Fruit fly (Drosophila melanogaster) whole organism, embryonic: ENCODE measurements around the gene CG10747.

Source experiments
- Ada2b ChIP-seq: fragments of 200-800 bp; sonication (Bioruptor generic); IDR thresholded peaks from 2 replicates; pipeline ENCODE4 v1.3.6; 2022; ENCODE audit warnings: missing biosample characterization, missing genetic modification characterization
- Adf1 ChIP-seq: fragments of 200-800 bp; sonication (Bioruptor generic); IDR thresholded peaks from 2 replicates; pipeline ENCODE4 v1.3.6; 2022; ENCODE audit warnings: missing biosample characterization, missing genetic modification characterization
- Blimp-1 ChIP-seq: fragments of 200-800 bp; sonication (Bioruptor generic); optimal IDR thresholded peaks from 3 replicates; lab custom pipeline; 2018; ENCODE audit warnings: missing biosample characterization, missing genetic modification characterization, mild to moderate bottlenecking, moderate library complexity, missing genetic modification reagents
- CG1024 ChIP-seq: fragments of 200-800 bp; sonication (Bioruptor generic); IDR thresholded peaks from 2 replicates; pipeline ENCODE4 v1.3.6; 2022; ENCODE audit warnings: missing biosample characterization, missing genetic modification characterization
- CG10321 ChIP-seq: fragments of 200-800 bp; sonication (Bioruptor generic); IDR thresholded peaks from 2 replicates; pipeline ENCODE4 v1.3.6; 2022; ENCODE audit warnings: missing biosample characterization, missing genetic modification characterization
- CG12299 ChIP-seq: fragments of 200-800 bp; sonication (Bioruptor generic); optimal IDR thresholded peaks from 2 replicates; lab custom pipeline; 2018; ENCODE audit warnings: missing biosample characterization, mild to moderate bottlenecking, missing genetic modification characterization
- CG13424 ChIP-seq: fragments of 200-800 bp; sonication (Bioruptor generic); optimal IDR thresholded peaks from 2 replicates; lab custom pipeline; 2019; ENCODE audit warnings: missing biosample characterization, mild to moderate bottlenecking, missing genetic modification characterization, moderate library complexity
- CG13624 ChIP-seq: fragments of 200-800 bp; sonication (Bioruptor generic); optimal IDR thresholded peaks from 2 replicates; lab custom pipeline; 2016; ENCODE audit warnings: missing biosample characterization, missing genetic modification characterization
- CG15269 ChIP-seq: fragments of 200-800 bp; sonication (Bioruptor generic); optimal IDR thresholded peaks from 2 replicates; lab custom pipeline; 2018; ENCODE audit warnings: missing biosample characterization, mild to moderate bottlenecking, missing genetic modification characterization, moderate library complexity
- CG15696 ChIP-seq: fragments of 200-800 bp; sonication (Bioruptor generic); optimal IDR thresholded peaks from 2 replicates; lab custom pipeline; 2019; ENCODE audit warnings: missing biosample characterization, mild to moderate bottlenecking, missing genetic modification characterization, moderate library complexity
- CG1647 ChIP-seq: fragments of 200-800 bp; sonication (Bioruptor generic); optimal IDR thresholded peaks from 3 replicates; lab custom pipeline; 2016; ENCODE audit warnings: missing biosample characterization, missing genetic modification characterization
- CG16863 ChIP-seq: fragments of 200-800 bp; sonication (Bioruptor generic); optimal IDR thresholded peaks from 3 replicates; lab custom pipeline; 2016; ENCODE audit warnings: missing biosample characterization, missing genetic modification characterization
- CG17328 ChIP-seq: fragments of 200-800 bp; sonication (Bioruptor generic); IDR thresholded peaks from 2 replicates; pipeline ENCODE4 v1.3.6; 2022; ENCODE audit warnings: missing biosample characterization, missing genetic modification characterization
- CG18764 ChIP-seq: fragments of 200-800 bp; sonication (Bioruptor generic); optimal IDR thresholded peaks from 3 replicates; lab custom pipeline; 2016; ENCODE audit warnings: missing biosample characterization, missing genetic modification characterization
- CG2116 ChIP-seq: fragments of 200-800 bp; sonication (Bioruptor generic); optimal IDR thresholded peaks from 3 replicates; lab custom pipeline; 2018; ENCODE audit warnings: missing biosample characterization, mild to moderate bottlenecking, missing genetic modification characterization
- CG2120 ChIP-seq: fragments of 200-800 bp; sonication (Bioruptor generic); optimal IDR thresholded peaks from 3 replicates; lab custom pipeline; 2016; ENCODE audit warnings: missing biosample characterization, missing genetic modification characterization
- CG31388 ChIP-seq: fragments of 200-800 bp; sonication (Bioruptor generic); optimal IDR thresholded peaks from 2 replicates; lab custom pipeline; 2016; ENCODE audit warnings: missing biosample characterization, missing genetic modification characterization
- CG3281 ChIP-seq: fragments of 200-800 bp; sonication (Bioruptor generic); optimal IDR thresholded peaks from 3 replicates; lab custom pipeline; 2017; ENCODE audit warnings: missing biosample characterization, mild to moderate bottlenecking, missing genetic modification characterization
- CG34224 ChIP-seq: fragments of 200-800 bp; sonication (Bioruptor generic); IDR thresholded peaks from 3 replicates; pipeline ENCODE4 v1.3.6; 2022; ENCODE audit warnings: missing biosample characterization, missing genetic modification characterization; ENCODE audit not compliant: partially characterized antibody
- CG4730 ChIP-seq: fragments of 200-800 bp; sonication (Bioruptor generic); IDR thresholded peaks from 2 replicates; pipeline ENCODE4 v1.3.6; 2022; ENCODE audit warnings: missing biosample characterization, missing genetic modification characterization
- CG6272 ChIP-seq: fragments of 200-800 bp; sonication (Bioruptor generic); IDR thresholded peaks from 2 replicates; pipeline ENCODE4 v1.3.6; 2022; ENCODE audit warnings: missing biosample characterization, missing genetic modification characterization
- CG6765 ChIP-seq: fragments of 200-800 bp; sonication (Bioruptor generic); optimal IDR thresholded peaks from 3 replicates; lab custom pipeline; 2017; ENCODE audit warnings: missing biosample characterization, mild to moderate bottlenecking, missing genetic modification characterization
- CG9215 ChIP-seq: fragments of 200-800 bp; sonication (Bioruptor generic); IDR thresholded peaks from 2 replicates; pipeline ENCODE4 v1.3.6; 2022; ENCODE audit warnings: missing biosample characterization, missing genetic modification characterization
- CG9727 ChIP-seq: fragments of 200-800 bp; sonication (Bioruptor generic); optimal IDR thresholded peaks from 3 replicates; lab custom pipeline; 2017; ENCODE audit warnings: missing biosample characterization, mild to moderate bottlenecking, missing genetic modification characterization
- CHES-1-like ChIP-seq: fragments of 200-800 bp; sonication (Bioruptor generic); optimal IDR thresholded peaks from 2 replicates; lab custom pipeline; 2016; ENCODE audit warnings: missing biosample characterization, missing genetic modification characterization
- Dp ChIP-seq: fragments of 200-800 bp; sonication (Bioruptor generic); optimal IDR thresholded peaks from 2 replicates; lab custom pipeline; 2018; ENCODE audit warnings: missing biosample characterization, mild to moderate bottlenecking, missing genetic modification characterization, moderate library complexity
- Elba2 ChIP-seq: fragments of 200-800 bp; sonication (Bioruptor generic); optimal IDR thresholded peaks from 3 replicates; lab custom pipeline; 2016; ENCODE audit warnings: missing biosample characterization, missing genetic modification characterization
- H15 ChIP-seq: fragments of 200-800 bp; sonication (Bioruptor generic); IDR thresholded peaks from 3 replicates; pipeline ENCODE4 v1.3.6; 2022; ENCODE audit warnings: missing biosample characterization, missing genetic modification characterization
- HLHmδ ChIP-seq: fragments of 200-800 bp; sonication (Bioruptor generic); optimal IDR thresholded peaks from 2 replicates; lab custom pipeline; 2018; ENCODE audit warnings: missing biosample characterization, mild to moderate bottlenecking, missing genetic modification characterization, moderate library complexity
- Jarid2 ChIP-seq: fragments of 200-800 bp; sonication (Bioruptor generic); optimal IDR thresholded peaks from 3 replicates; lab custom pipeline; 2017; ENCODE audit warnings: mild to moderate bottlenecking, missing biosample characterization, missing genetic modification reagents, missing genetic modification characterization
- NK7.1 ChIP-seq: fragments of 200-800 bp; sonication (Bioruptor generic); optimal IDR thresholded peaks from 3 replicates; lab custom pipeline; 2016; ENCODE audit warnings: missing biosample characterization, missing genetic modification characterization
- Nf-YA ChIP-seq: fragments of 200-800 bp; sonication (Bioruptor generic); IDR thresholded peaks from 2 replicates; pipeline ENCODE4 v1.3.6; 2022; ENCODE audit warnings: missing biosample characterization, missing genetic modification characterization
- Poxn ChIP-seq: fragments of 200-800 bp; sonication (Bioruptor generic); IDR thresholded peaks from 2 replicates; pipeline ENCODE4 v1.3.6; 2022; ENCODE audit warnings: missing biosample characterization, missing genetic modification characterization
- Sox100B ChIP-seq: fragments of 200-800 bp; sonication (Bioruptor generic); optimal IDR thresholded peaks from 3 replicates; lab custom pipeline; 2018; ENCODE audit warnings: missing biosample characterization, mild to moderate bottlenecking, missing genetic modification characterization
- TFAM ChIP-seq: fragments of 200-800 bp; sonication (Bioruptor generic); optimal IDR thresholded peaks from 2 replicates; lab custom pipeline; 2017; ENCODE audit warnings: missing biosample characterization, missing genetic modification characterization, inconsistent platforms
- YL-1 ChIP-seq: fragments of 200-800 bp; sonication (Bioruptor generic); optimal IDR thresholded peaks from 3 replicates; lab custom pipeline; 2017; ENCODE audit warnings: missing biosample characterization, mild to moderate bottlenecking, missing genetic modification characterization
- cad ChIP-seq: fragments of >200 bp; optimal IDR thresholded peaks from 2 replicates; lab custom pipeline; 2017; ENCODE audit warnings: missing biosample characterization, missing genetic modification characterization
- fd3F ChIP-seq: fragments of 200-800 bp; sonication (Bioruptor generic); optimal IDR thresholded peaks from 2 replicates; lab custom pipeline; 2018; ENCODE audit warnings: missing biosample characterization, mild to moderate bottlenecking, missing genetic modification characterization, moderate library complexity
- gem ChIP-seq: fragments of 200-800 bp; sonication (Bioruptor generic); optimal IDR thresholded peaks from 2 replicates; lab custom pipeline; 2019; ENCODE audit warnings: missing biosample characterization, mild to moderate bottlenecking, missing genetic modification characterization, moderate library complexity
- jigr1 ChIP-seq: fragments of 200-800 bp; sonication (Bioruptor generic); IDR thresholded peaks from 3 replicates; pipeline ENCODE4 v1.3.6; 2022; ENCODE audit warnings: missing biosample characterization, missing genetic modification characterization
- kah ChIP-seq: fragments of 200-800 bp; sonication (Bioruptor generic); optimal IDR thresholded peaks from 2 replicates; lab custom pipeline; 2018; ENCODE audit warnings: missing biosample characterization, mild to moderate bottlenecking, missing genetic modification characterization
- kni ChIP-seq: fragments of 200-800 bp; sonication (Bioruptor generic); optimal IDR thresholded peaks from 3 replicates; lab custom pipeline; 2017; ENCODE audit warnings: mild to moderate bottlenecking, missing biosample characterization, missing genetic modification reagents, missing genetic modification characterization
- lab ChIP-seq: fragments of 200-800 bp; sonication (Bioruptor generic); optimal IDR thresholded peaks from 3 replicates; lab custom pipeline; 2017; ENCODE audit warnings: missing biosample characterization, missing genetic modification characterization, mild to moderate bottlenecking, moderate library complexity, missing genetic modification reagents
- lbe ChIP-seq: fragments of 200-800 bp; sonication (Bioruptor generic); optimal IDR thresholded peaks from 2 replicates; lab custom pipeline; 2016; ENCODE audit warnings: missing biosample characterization, mild to moderate bottlenecking, missing genetic modification characterization
- lilli ChIP-seq: fragments of 200-800 bp; sonication (Bioruptor generic); optimal IDR thresholded peaks from 3 replicates; lab custom pipeline; 2016; ENCODE audit warnings: missing biosample characterization, missing genetic modification characterization
- salm ChIP-seq: fragments of 200-800 bp; sonication (Bioruptor generic); optimal IDR thresholded peaks from 2 replicates; lab custom pipeline; 2018; ENCODE audit warnings: missing biosample characterization, mild to moderate bottlenecking, missing genetic modification characterization
- schlank ChIP-seq: fragments of 200-800 bp; sonication (Bioruptor generic); optimal IDR thresholded peaks from 2 replicates; lab custom pipeline; 2018; ENCODE audit warnings: missing biosample characterization, mild to moderate bottlenecking, missing genetic modification characterization
- sr ChIP-seq: fragments of 200-800 bp; sonication (Bioruptor generic); IDR thresholded peaks from 3 replicates; pipeline ENCODE4 v1.3.6; 2022; ENCODE audit warnings: missing biosample characterization, missing genetic modification characterization
- unpg ChIP-seq: fragments of 200-800 bp; sonication (Bioruptor generic); optimal IDR thresholded peaks from 3 replicates; lab custom pipeline; 2018; ENCODE audit warnings: missing biosample characterization, mild to moderate bottlenecking, missing genetic modification characterization, moderate library complexity

The CG10747 gene

dm6 chr2L:20086295-20087096 is 4.7 kb downstream of the CG10747 start (continued):
- TF ChIP-seq CG13624 (GFP tag; lab: Kevin White, UChicago) (peak; percentile 87), CHES-1-like (peak; percentile 78), lbe (GFP tag; lab: Kevin White, UChicago) (peak; percentile 93), CG9215 (GFP tag; lab: Robert Waterston, UW) (peak; percentile 29; the same call in 1 of the 2 replicates), CG1024 (peak; percentile 78), CG34224 (GFP tag; lab: Robert Waterston, UW) (peak; percentile 16; the same call in 1 of the 3 replicates), Dp (no peak), lab (GFP tag; lab: Kevin White, UChicago) (peak; percentile 83), CG18764 (GFP tag; lab: Kevin White, UChicago) (peak; percentile 76), CG3281 (peak; percentile 77), schlank (tag; lab: Kevin White, UChicago) (peak; percentile 56), CG12299 (peak; percentile 67), Poxn (GFP tag; lab: Robert Waterston, UW) (no peak), salm (peak; percentile 73), lilli (peak; percentile 80), CG1647 (GFP tag; lab: Kevin White, UChicago) (peak; percentile 51), unpg (GFP tag; lab: Kevin White, UChicago) (peak; percentile 89), CG6765 (GFP tag; lab: Kevin White, UChicago) (peak; percentile 68), Elba2 (GFP tag; lab: Kevin White, UChicago) (no peak), H15 (peak; percentile 89), CG16863 (GFP tag; lab: Kevin White, UChicago) (peak; percentile 90), Blimp-1 (GFP tag; lab: Kevin White, UChicago) (peak; percentile 85), CG10321 (GFP tag; lab: Robert Waterston, UW) (peak; percentile 57; the same call in 1 of the 2 replicates), kni (GFP tag; lab: Kevin White, UChicago) (peak; percentile 88), Ada2b (GFP tag; lab: Robert Waterston, UW) (peak; percentile 78), cad (GFP tag; lab: Kevin White, UChicago) (no peak), jigr1 (GFP tag; lab: Robert Waterston, UW) (peak; percentile 71; the same call in 2 of the 3 replicates), HLHmδ (GFP tag; lab: Kevin White, UChicago) (peak; percentile 79), CG17328 (peak; percentile 92), CG2116 (GFP tag; lab: Kevin White, UChicago) (peak; percentile 56), CG31388 (no peak), kah (GFP tag; lab: Kevin White, UChicago) (peak; percentile 95), CG9727 (GFP tag; lab: Kevin White, UChicago) (peak; percentile 77), CG6272 (GFP tag; lab: Robert Waterston, UW) (peak; percentile 68), fd3F (GFP tag; lab: Kevin White, UChicago) (peak; percentile 56), sr (GFP tag; lab: Robert Waterston, UW) (peak; percentile 99), Adf1 (peak; percentile 90), NK7.1 (peak; percentile 32), CG2120 (GFP tag; lab: Kevin White, UChicago) (peak; percentile 72), gem (tag; lab: Kevin White, UChicago) (peak; percentile 88), CG13424 (tag; lab: Kevin White, UChicago) (peak; percentile 84), YL-1 (GFP tag; lab: Kevin White, UChicago) (peak; percentile 60), Jarid2 (GFP tag; lab: Kevin White, UChicago) (peak; percentile 63), Sox100B (GFP tag; lab: Kevin White, UChicago) (peak; percentile 88), CG15269 (peak; percentile 83), CG4730 (peak; percentile 90), CG15696 (tag; lab: Kevin White, UChicago) (peak; percentile 50), TFAM (peak; percentile 48), Nf-YA (peak; percentile 73)
